Fruit fly (Drosophila melanogaster): ENCODE data around the gene CG46448.

The CG46448 gene

DNA sequence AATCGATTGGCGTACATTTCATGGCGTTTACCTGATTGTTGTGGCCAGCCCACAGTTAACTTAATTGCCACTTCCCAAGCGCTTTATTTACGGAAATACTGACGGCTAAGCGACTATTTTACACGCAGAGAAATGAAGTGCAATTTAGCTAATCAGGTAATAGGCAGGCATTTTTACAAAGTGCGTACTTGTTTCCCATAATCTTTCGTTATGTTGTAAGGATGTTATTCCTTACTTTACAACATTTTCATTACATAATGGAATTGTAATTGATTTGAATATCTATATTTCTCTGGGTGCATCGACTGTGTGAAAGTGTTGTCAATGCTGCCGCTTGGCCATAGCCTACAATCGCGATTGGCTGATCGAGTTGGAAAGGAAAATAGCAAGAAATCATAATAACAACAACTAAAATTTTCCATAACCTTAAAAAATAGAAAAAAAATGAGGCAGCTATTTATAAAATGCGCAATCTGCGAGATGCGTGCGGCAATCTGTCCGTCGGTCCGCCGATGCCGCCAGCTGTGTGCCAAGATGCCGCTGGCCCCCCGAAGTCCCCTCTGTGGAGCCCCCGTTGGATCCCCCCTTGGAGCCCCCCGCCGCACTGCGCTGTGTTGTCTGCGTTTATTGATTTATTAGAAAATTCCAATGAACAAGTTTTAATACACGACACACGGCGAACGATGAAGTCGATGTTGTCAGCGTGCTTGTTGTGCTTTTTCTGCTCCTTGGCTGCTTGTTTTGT, 35.2 kb downstream of the CG46448 start (continued):
- TF ChIP-seq Usf (GFP tag; optimal IDR thresholded peaks at IDR 0.05), result no peak
- TF ChIP-seq tin (GFP tag; optimal IDR thresholded peaks at IDR 0.05), result peak; percentile 23
- 0 out of 2 replicates have a peak, but pooled peaks have one; percentile 20 for TF ChIP-seq slbo (GFP tag; IDR thresholded peaks at IDR 0.05)
- TF ChIP-seq sob (GFP tag; IDR thresholded peaks at IDR 0.05), result peak; percentile 46; the same call in 1 of the 2 replicates
- no peak for TF ChIP-seq vfl (GFP tag; optimal IDR thresholded peaks at IDR 0.05)
- TF ChIP-seq Myb (GFP tag; optimal IDR thresholded peaks at IDR 0.05), result peak; percentile 22
- peak; percentile 36 for TF ChIP-seq fd3F (GFP tag; optimal IDR thresholded peaks at IDR 0.05)
- peak; percentile 14 for TF ChIP-seq Atf-2 (GFP tag; optimal IDR thresholded peaks at IDR 0.05)
- TF ChIP-seq Dip3 (GFP tag; optimal IDR thresholded peaks at IDR 0.05), result no peak
- no peak for TF ChIP-seq CG4730 (GFP tag; IDR thresholded peaks at IDR 0.05)
- no peak for TF ChIP-seq Scr (GFP tag; IDR thresholded peaks at IDR 0.05; ENCODE audit: partially characterized antibody)
- no peak for TF ChIP-seq amos (GFP tag; IDR thresholded peaks at IDR 0.05; ENCODE audit: partially characterized antibody)
- TF ChIP-seq run (tag; optimal IDR thresholded peaks at IDR 0.05), result peak; percentile 31
- TF ChIP-seq ro (GFP tag; IDR thresholded peaks at IDR 0.05), result no peak
- TF ChIP-seq mirr (GFP tag; optimal IDR thresholded peaks at IDR 0.05), result no peak
- TF ChIP-seq nmo (GFP tag; optimal IDR thresholded peaks at IDR 0.05), result peak; percentile 58
- peak; percentile 65; the same call in 2 of the 3 replicates for TF ChIP-seq CG34422 (GFP tag; IDR thresholded peaks at IDR 0.05)
- no peak for TF ChIP-seq BEAF-32 (GFP tag; optimal IDR thresholded peaks at IDR 0.05)
- TF ChIP-seq toy (GFP tag; IDR thresholded peaks at IDR 0.05), result no peak
- TF ChIP-seq Dp (GFP tag; optimal IDR thresholded peaks at IDR 0.05), result no peak
- TF ChIP-seq Ets97D (GFP tag; optimal IDR thresholded peaks at IDR 0.05), result peak; percentile 5
- peak; percentile 58 for TF ChIP-seq CG2712 (tag; optimal IDR thresholded peaks at IDR 0.05)
- peak; percentile 65 for TF ChIP-seq dysf (GFP tag; IDR thresholded peaks at IDR 0.05)
- TF ChIP-seq trem (tag; optimal IDR thresholded peaks at IDR 0.05), result peak; percentile 30
- peak; percentile 69 for TF ChIP-seq Xbp1 (GFP tag; optimal IDR thresholded peaks at IDR 0.05)
- TF ChIP-seq gcm2 (GFP tag; optimal IDR thresholded peaks at IDR 0.05), result no peak
- no peak for TF ChIP-seq CG8281 (tag; optimal IDR thresholded peaks at IDR 0.05)
- peak; percentile 40 for TF ChIP-seq Hr3 (GFP tag; optimal IDR thresholded peaks at IDR 0.05)
- TF ChIP-seq CG9727 (GFP tag; optimal IDR thresholded peaks at IDR 0.05), result peak; percentile 4
- TF ChIP-seq Abd-B (GFP tag; optimal IDR thresholded peaks at IDR 0.05), result peak; percentile 61
- no peak for TF ChIP-seq CG12299 (tag; optimal IDR thresholded peaks at IDR 0.05)
- TF ChIP-seq Lpt (GFP tag; optimal IDR thresholded peaks at IDR 0.05), result no peak
- TF ChIP-seq CG11695 (GFP tag; IDR thresholded peaks at IDR 0.05), result peak; percentile 59; the same call in 1 of the 3 replicates
- TF ChIP-seq CG17359 (tag; optimal IDR thresholded peaks at IDR 0.05), result peak; percentile 75
- peak; percentile 24 for TF ChIP-seq tio (GFP tag; optimal IDR thresholded peaks at IDR 0.05)
- TF ChIP-seq Dref (GFP tag; IDR thresholded peaks at IDR 0.05), result no peak
- TF ChIP-seq chm (GFP tag; IDR thresholded peaks at IDR 0.05), result no peak
- TF ChIP-seq dmrt99B (tag; optimal IDR thresholded peaks at IDR 0.05), result peak; percentile 82
- TF ChIP-seq fd64A (GFP tag; optimal IDR thresholded peaks at IDR 0.05), result no peak
- TF ChIP-seq CG15479 (GFP tag; optimal IDR thresholded peaks at IDR 0.05), result no peak
- peak; percentile 26 for TF ChIP-seq Chrac-16 (GFP tag; optimal IDR thresholded peaks at IDR 0.05)
- no peak for TF ChIP-seq p53 (GFP tag; optimal IDR thresholded peaks at IDR 0.05)
- TF ChIP-seq Hr39 (optimal IDR thresholded peaks at IDR 0.05), result peak; percentile 33
- no peak for TF ChIP-seq pfk (GFP tag; optimal IDR thresholded peaks at IDR 0.05)
- TF ChIP-seq CG10543 (GFP tag; optimal IDR thresholded peaks at IDR 0.05), result no peak
- no peak for TF ChIP-seq CG2199 (GFP tag; IDR thresholded peaks at IDR 0.05)
- TF ChIP-seq zfh2 (GFP tag; optimal IDR thresholded peaks at IDR 0.05), result peak; percentile 18
- TF ChIP-seq CG13624 (GFP tag; optimal IDR thresholded peaks at IDR 0.05), result peak; percentile 36
- 0 out of 2 replicates have a peak, but pooled peaks have one; percentile 32 for TF ChIP-seq onecut (GFP tag; IDR thresholded peaks at IDR 0.05)
- 0 out of 2 replicates have a peak, but pooled peaks have one; percentile 15 for TF ChIP-seq seq (GFP tag; IDR thresholded peaks at IDR 0.05)

Data from whole organism, embryonic.